Worm (Caenorhabditis elegans) whole organism, young adult: ENCODE data around the gene H10E21.5.

Experiments
- Y67H2A.10 ChIP-seq: fragments of 200-800 bp; sonication (Bioruptor generic); conservative IDR thresholded peaks from 2 replicates; pipeline ENCODE4 v1.3.6; 2022; ENCODE audit warnings: missing genetic modification reagents, missing genetic modification characterization, missing compliant biosample characterization
- mes-4 ChIP-seq: sonication (generic microtip); optimal IDR thresholded peaks from 2 replicates; lab custom pipeline; 2016; ENCODE audit warnings: missing genotype, missing genetic modification characterization, missing compliant biosample characterization
- rcor-1 ChIP-seq: fragments of 200-800 bp; sonication (Bioruptor generic); IDR thresholded peaks from 2 replicates; pipeline ENCODE4 v1.3.6; 2022; ENCODE audit warnings: missing genetic modification reagents, missing genetic modification characterization, missing compliant biosample characterization
- unc-130 ChIP-seq: sonication (generic microtip); optimal IDR thresholded peaks from 2 replicates; lab custom pipeline; 2016; ENCODE audit warnings: missing genetic modification reagents, missing genetic modification characterization, missing compliant biosample characterization

ce11 chrIII:41484-41883 is 17.7 kb upstream of the H10E21.5 start:
- TF ChIP-seq rcor-1 (GFP tag; lab: Robert Waterston, UW) = no peak
- no peak for TF ChIP-seq mes-4 (tag; lab: Kevin White, UChicago)
- no peak for TF ChIP-seq unc-130 (GFP tag; lab: Kevin White, UChicago)
- TF ChIP-seq Y67H2A.10 (GFP tag; lab: Robert Waterston, UW) = no peak
